Fruit fly (Drosophila melanogaster): ENCODE data around the gene Dus2.

Gene Dus2

DNA sequence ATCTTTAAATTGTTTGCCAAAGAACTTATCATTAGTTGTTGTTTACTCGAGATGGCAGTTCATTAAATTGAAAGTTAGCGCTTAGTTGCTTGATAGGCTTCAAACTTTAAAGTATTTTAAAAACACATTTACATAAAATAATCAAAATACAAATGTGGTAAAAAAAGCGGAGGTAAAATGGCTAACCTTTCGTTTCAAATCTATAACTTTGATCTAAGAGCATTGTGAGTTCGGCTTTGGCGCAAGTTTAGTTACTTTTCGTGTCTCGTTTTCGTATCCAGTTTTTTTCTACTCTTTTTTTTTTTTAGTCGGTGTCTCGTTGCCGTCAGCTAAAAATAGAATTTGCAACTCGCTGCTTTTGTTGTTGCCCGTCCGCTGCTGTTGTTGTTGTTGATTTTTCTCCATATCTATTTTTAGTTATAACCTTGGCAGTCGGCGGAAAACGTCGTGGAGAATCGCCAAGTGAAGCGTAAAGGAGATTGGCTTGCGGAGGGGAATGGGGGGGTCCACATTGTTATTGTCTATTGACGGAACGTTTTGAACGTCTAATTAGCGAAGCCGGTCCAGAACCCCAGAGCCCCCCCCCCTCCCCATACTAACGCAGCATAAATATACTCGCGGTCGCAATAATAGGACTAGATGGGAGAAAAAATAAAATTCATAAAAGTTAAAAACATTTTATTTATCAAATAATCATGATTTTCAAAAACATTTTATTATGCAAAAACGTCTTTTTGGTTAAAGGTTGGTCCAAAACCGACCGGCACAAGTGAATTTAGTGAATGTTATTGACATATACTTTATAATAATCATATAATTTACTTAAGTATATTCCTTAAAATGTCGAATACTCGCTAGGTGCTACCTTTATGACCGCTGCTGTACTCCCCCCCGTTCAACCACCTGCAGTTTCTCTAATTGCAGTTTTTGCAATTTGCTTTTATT is 23.0 kb upstream of the Dus2 start (continued):
- TF ChIP-seq Abd-B (GFP tag; optimal IDR thresholded peaks at IDR 0.05), result peak; percentile 23
- TF ChIP-seq CG13624 (GFP tag; optimal IDR thresholded peaks at IDR 0.05), result peak; percentile 5
- peak; percentile 26 for TF ChIP-seq Blimp-1 (GFP tag; optimal IDR thresholded peaks at IDR 0.05)
- peak; percentile 72 for TF ChIP-seq lab (GFP tag; optimal IDR thresholded peaks at IDR 0.05)
- no peak for TF ChIP-seq CG4820 (GFP tag; optimal IDR thresholded peaks at IDR 0.05)
- peak; percentile 28 for TF ChIP-seq Ssrp (tag; optimal IDR thresholded peaks at IDR 0.05)
- TF ChIP-seq NFAT (GFP tag; IDR thresholded peaks at IDR 0.05), result no peak
- TF ChIP-seq CG6765 (GFP tag; optimal IDR thresholded peaks at IDR 0.05), result peak; percentile 50
- peak; percentile 22 for TF ChIP-seq sug (tag; optimal IDR thresholded peaks at IDR 0.05)
- peak; percentile 47 for TF ChIP-seq CG2712 (tag; optimal IDR thresholded peaks at IDR 0.05)
- TF ChIP-seq Xbp1 (GFP tag; optimal IDR thresholded peaks at IDR 0.05), result peak; percentile 13
- peak; percentile 14 for TF ChIP-seq CG12104 (GFP tag; optimal IDR thresholded peaks at IDR 0.05)
- TF ChIP-seq PHDP (tag; optimal IDR thresholded peaks at IDR 0.05), result peak; percentile 67
- no peak for TF ChIP-seq sna (GFP tag; IDR thresholded peaks at IDR 0.05; ENCODE audit: partially characterized antibody)
- peak; percentile 17 for TF ChIP-seq Ets65A (GFP tag)
- peak; percentile 43 for TF ChIP-seq scrt (GFP tag; optimal IDR thresholded peaks at IDR 0.05)
- TF ChIP-seq ttk (GFP tag; IDR thresholded peaks at IDR 0.05), result no peak
- no peak for TF ChIP-seq GATAe (GFP tag; conservative IDR thresholded peaks at IDR 0.05)
- TF ChIP-seq CG17829 (tag; optimal IDR thresholded peaks at IDR 0.05), result peak; percentile 17
- peak; percentile 45; the same call in 1 of the 2 replicates for TF ChIP-seq seq (GFP tag; IDR thresholded peaks at IDR 0.05)
- TF ChIP-seq unpg (GFP tag; optimal IDR thresholded peaks at IDR 0.05), result peak; percentile 61
- TF ChIP-seq NfI (GFP tag; optimal IDR thresholded peaks at IDR 0.05), result peak; percentile 12
- no peak for TF ChIP-seq Six4 (GFP tag; optimal IDR thresholded peaks at IDR 0.05)
- TF ChIP-seq Oli (tag; optimal IDR thresholded peaks at IDR 0.05), result peak; percentile 59
- TF ChIP-seq CG7928 (GFP tag; optimal IDR thresholded peaks at IDR 0.05), result peak; percentile 8
- TF ChIP-seq CG13894 (tag; optimal IDR thresholded peaks at IDR 0.05), result peak; percentile 24
- TF ChIP-seq CG11696 (GFP tag; IDR thresholded peaks at IDR 0.05), result peak; percentile 72
- TF ChIP-seq B-H1 (GFP tag; IDR thresholded peaks at IDR 0.05), result peak; percentile 11; the same call in 1 of the 3 replicates
- peak; percentile 37 for TF ChIP-seq phol (tag; optimal IDR thresholded peaks at IDR 0.05)
- TF ChIP-seq fd96Cb (tag; optimal IDR thresholded peaks at IDR 0.05), result peak; percentile 46
- peak; percentile 2 for TF ChIP-seq CG17359 (tag; optimal IDR thresholded peaks at IDR 0.05)
- no peak for TF ChIP-seq CG10654 (GFP tag; optimal IDR thresholded peaks at IDR 0.05)
- peak; percentile 43; the same call in 1 of the 3 replicates for TF ChIP-seq CG34422 (GFP tag; IDR thresholded peaks at IDR 0.05)
- no peak for TF ChIP-seq Atf-2 (GFP tag; optimal IDR thresholded peaks at IDR 0.05)
- TF ChIP-seq CG9727 (GFP tag; optimal IDR thresholded peaks at IDR 0.05), result peak; percentile 54
- peak; percentile 75 for TF ChIP-seq CG10147 (GFP tag; optimal IDR thresholded peaks at IDR 0.05)
- TF ChIP-seq wdn (GFP tag; IDR thresholded peaks at IDR 0.05), result peak; percentile 44; the same call in 1 of the 2 replicates
- TF ChIP-seq CG4424 (GFP tag; optimal IDR thresholded peaks at IDR 0.05), result peak; percentile 27
- TF ChIP-seq zen (tag; optimal IDR thresholded peaks at IDR 0.05), result peak; percentile 5
- TF ChIP-seq CG17361 (GFP tag; IDR thresholded peaks at IDR 0.05), result peak; percentile 33; the same call in 2 of the 3 replicates
- TF ChIP-seq CG18764 (GFP tag; optimal IDR thresholded peaks at IDR 0.05), result no peak
- 0 out of 2 replicates have a peak, but pooled peaks have one; percentile 23 for TF ChIP-seq E2f1 (GFP tag; IDR thresholded peaks at IDR 0.05)
- no peak for TF ChIP-seq CG12659 (GFP tag; optimal IDR thresholded peaks at IDR 0.05)
- TF ChIP-seq C15 (GFP tag; IDR thresholded peaks at IDR 0.05), result no peak
- TF ChIP-seq CG3163 (GFP tag; optimal IDR thresholded peaks at IDR 0.05), result no peak
- TF ChIP-seq dpn (GFP tag; optimal IDR thresholded peaks at IDR 0.05), result peak in 1 of 2 experiments; percentile 40
- peak; percentile 54 for TF ChIP-seq bcd (GFP tag; optimal IDR thresholded peaks at IDR 0.05)

Data from whole organism, embryonic.